Fruit fly (Drosophila melanogaster) whole organism, larva: ENCODE data around the gene CG5676.

ENCODE experiments used
- noc ChIP-seq: fragments of 200-800 bp; sonication (Bioruptor generic); optimal IDR thresholded peaks from 3 replicates; lab custom pipeline; 2019; ENCODE audit warnings: missing biosample characterization, mild to moderate bottlenecking, missing genetic modification characterization, moderate library complexity

The CG5676 gene

DNA sequence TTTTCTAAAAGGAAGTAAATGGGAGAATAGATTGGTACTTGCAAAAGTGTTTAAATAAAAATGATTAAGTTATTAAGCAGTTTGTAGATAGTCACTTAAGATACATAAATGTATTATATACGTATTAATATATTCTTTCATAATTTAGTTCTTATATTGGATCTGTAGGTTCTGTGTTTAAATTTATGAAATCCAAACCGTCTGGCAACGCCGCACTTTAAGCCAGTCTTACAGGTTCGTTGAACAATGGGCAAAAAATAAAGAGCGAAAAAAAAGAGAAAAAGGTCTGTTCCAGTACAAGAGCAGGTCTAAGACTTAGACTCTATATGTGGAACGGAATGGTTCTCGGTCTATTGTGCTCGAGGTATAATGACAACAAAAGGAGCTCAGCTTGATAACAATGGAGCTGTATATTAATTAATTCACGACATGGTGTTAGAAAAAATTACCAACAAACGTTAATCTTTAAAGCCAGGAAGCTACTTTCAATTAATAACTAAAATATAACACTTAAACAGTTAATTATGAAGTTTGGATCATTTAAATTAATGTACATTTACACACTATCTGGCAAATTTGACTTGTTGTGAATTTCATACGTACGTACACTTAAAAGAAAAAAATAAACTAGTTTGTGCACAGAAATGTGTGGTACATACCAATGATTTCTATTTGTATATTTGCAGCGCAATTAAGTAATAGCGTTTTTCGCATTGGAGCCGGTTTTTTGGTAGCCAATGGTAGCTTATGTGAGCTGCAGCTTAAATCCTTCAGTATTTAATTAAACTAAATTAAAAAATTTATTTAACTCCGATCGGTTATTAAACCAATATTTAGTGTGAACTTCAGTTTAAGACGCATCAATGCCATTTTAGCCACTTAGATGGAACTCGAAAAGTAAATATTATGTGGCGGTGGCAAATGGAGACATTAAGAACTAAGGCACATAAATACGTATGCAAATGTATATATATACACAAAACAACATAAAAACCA is 46.6 kb downstream of the CG5676 start, which contains the start of gene CG5731:
CG5731 (minus strand) TSS at position 946 of the 996 bp plus-strand sequence.
- TF ChIP-seq noc (tag; lab: Kevin White, UChicago): no peak

DNA sequence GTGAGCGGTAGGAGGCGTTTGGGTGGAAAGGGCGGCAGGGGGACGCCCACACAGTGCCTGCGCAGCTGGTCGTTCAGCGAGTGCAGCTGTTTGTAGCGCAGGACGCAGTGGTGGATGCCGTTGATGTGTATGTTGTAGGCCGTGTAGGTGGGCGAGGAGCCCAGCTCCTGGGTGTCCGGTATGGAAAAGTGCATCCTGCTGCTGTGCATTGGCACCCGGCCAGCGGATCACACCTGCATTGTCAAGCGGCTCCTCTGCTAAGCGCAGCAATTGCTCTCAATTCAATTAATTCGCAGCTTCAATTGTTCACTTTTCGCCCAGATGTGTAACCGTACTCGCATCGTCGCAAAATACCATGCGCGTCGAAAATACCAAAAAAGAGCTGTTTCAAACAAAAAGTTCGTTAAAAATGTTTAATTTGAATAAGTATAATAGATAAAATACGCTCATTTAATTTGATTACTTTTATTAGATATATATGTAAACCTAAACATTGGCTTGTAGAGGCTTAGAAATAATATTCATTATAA is 49.0 kb downstream of the CG5676 start, which contains the start of gene Snx17:
Snx17 (minus strand) TSS at position 329 of the 530 bp plus-strand sequence.
- no peak for TF ChIP-seq noc (tag; lab: Kevin White, UChicago)

DNA sequence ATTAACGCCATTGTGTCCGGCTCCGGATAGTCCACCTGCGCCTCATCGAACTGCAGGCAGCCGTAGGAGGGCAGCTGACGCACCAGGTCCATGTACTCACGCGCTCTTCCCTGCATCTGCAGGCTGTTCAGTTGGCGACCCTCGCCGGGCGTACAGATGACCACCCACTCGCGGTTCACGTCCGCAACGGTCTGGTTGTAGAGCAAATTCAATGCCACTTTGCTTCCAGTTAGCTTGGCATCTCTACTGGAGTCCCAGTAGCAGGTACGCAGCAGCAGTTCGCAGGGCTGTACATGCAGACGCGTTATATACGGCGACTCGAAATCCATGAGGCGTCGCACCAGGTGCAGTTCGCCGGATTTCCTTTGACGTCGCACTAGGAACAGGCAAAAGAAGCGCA is 49.8 kb downstream of the CG5676 start:
- TF ChIP-seq noc (tag; lab: Kevin White, UChicago): no peak
